Fruit fly (Drosophila melanogaster) whole organism, embryonic: ENCODE results near the gene ebd2.

Source experiments
- Atf3 ChIP-seq: fragments of 200-800 bp; sonication (Bioruptor generic); optimal IDR thresholded peaks from 3 replicates; lab custom pipeline; 2016; ENCODE audit warnings: missing biosample characterization, missing genetic modification characterization
- CG10431 ChIP-seq: fragments of 200-800 bp; sonication (Bioruptor generic); optimal IDR thresholded peaks from 3 replicates; lab custom pipeline; 2018; ENCODE audit warnings: missing biosample characterization, mild to moderate bottlenecking, missing genetic modification characterization
- CG11504 ChIP-seq: fragments of 200-800 bp; sonication (Bioruptor generic); optimal IDR thresholded peaks from 3 replicates; lab custom pipeline; 2019; ENCODE audit warnings: missing biosample characterization, mild to moderate bottlenecking, missing genetic modification characterization, moderate library complexity
- CG12155 ChIP-seq: fragments of 200-800 bp; sonication (Bioruptor generic); optimal IDR thresholded peaks from 3 replicates; lab custom pipeline; 2016; ENCODE audit warnings: missing biosample characterization, missing genetic modification characterization
- CG13287 ChIP-seq: fragments of 200-800 bp; sonication (Bioruptor generic); IDR thresholded peaks from 2 replicates; pipeline ENCODE4 v1.3.6; 2022; ENCODE audit warnings: missing biosample characterization, missing genetic modification characterization; ENCODE audit not compliant: partially characterized antibody
- CG13775 ChIP-seq: fragments of 200-800 bp; sonication (Bioruptor generic); optimal IDR thresholded peaks from 3 replicates; lab custom pipeline; 2017; ENCODE audit warnings: missing biosample characterization, mild to moderate bottlenecking, missing genetic modification characterization
- CG17361 ChIP-seq: fragments of 200-800 bp; sonication (Bioruptor generic); IDR thresholded peaks from 3 replicates; pipeline ENCODE4 v1.3.6; 2022; ENCODE audit warnings: missing biosample characterization, missing genetic modification characterization
- CG2120 ChIP-seq: fragments of 200-800 bp; sonication (Bioruptor generic); optimal IDR thresholded peaks from 3 replicates; lab custom pipeline; 2016; ENCODE audit warnings: missing biosample characterization, missing genetic modification characterization
- CG4617 ChIP-seq: fragments of 200-800 bp; sonication (Bioruptor generic); optimal IDR thresholded peaks from 3 replicates; lab custom pipeline; 2016; ENCODE audit warnings: missing biosample characterization, missing genetic modification characterization, borderline replicate concordance
- CG4730 ChIP-seq: fragments of 200-800 bp; sonication (Bioruptor generic); IDR thresholded peaks from 2 replicates; pipeline ENCODE4 v1.3.6; 2022; ENCODE audit warnings: missing biosample characterization, missing genetic modification characterization
- CG6683 ChIP-seq: fragments of 200-800 bp; sonication (Bioruptor generic); optimal IDR thresholded peaks from 2 replicates; lab custom pipeline; 2017; ENCODE audit warnings: missing biosample characterization, mild to moderate bottlenecking, missing genetic modification characterization, missing genetic modification reagents
- CG8765 ChIP-seq: fragments of 200-800 bp; sonication (Bioruptor generic); IDR thresholded peaks from 2 replicates; pipeline ENCODE4 v1.3.6; 2022; ENCODE audit warnings: missing biosample characterization, missing genetic modification characterization
- CG9437 ChIP-seq: fragments of 200-800 bp; sonication (Bioruptor generic); optimal IDR thresholded peaks from 2 replicates; lab custom pipeline; 2018; ENCODE audit warnings: missing biosample characterization, mild to moderate bottlenecking, missing genetic modification characterization
- CHES-1-like ChIP-seq: fragments of 200-800 bp; sonication (Bioruptor generic); optimal IDR thresholded peaks from 2 replicates; lab custom pipeline; 2016; ENCODE audit warnings: missing biosample characterization, missing genetic modification characterization
- D ChIP-seq, 2 experiments: fragments of 200-800 bp in 1 of 2; fragments of >200 bp in 1 of 2; sonication (Bioruptor generic) in 1 of 2; optimal IDR thresholded peaks; 2 replicates in 1 of 2; 3 replicates in 1 of 2; lab custom pipeline; 2017; ENCODE audit warnings: mild to moderate bottlenecking in 1 of 2, missing biosample characterization in 1 of 2, missing genetic modification characterization in 1 of 2, missing genetic modification reagents in 1 of 2
- Dfd ChIP-seq, 2 experiments: fragments of >200 bp; optimal IDR thresholded peaks; 2 replicates each; lab custom pipeline; 2017; ENCODE audit warnings: missing biosample characterization in 2 of 2, missing genetic modification characterization in 2 of 2
- ERR ChIP-seq: fragments of 200-800 bp; sonication (Bioruptor generic); optimal IDR thresholded peaks from 2 replicates; lab custom pipeline; 2016; ENCODE audit warnings: missing biosample characterization, missing genetic modification characterization
- HLH3B ChIP-seq: fragments of 200-800 bp; sonication (Bioruptor generic); IDR thresholded peaks from 2 replicates; pipeline ENCODE4 v1.3.6; 2022; ENCODE audit warnings: missing biosample characterization, missing genetic modification characterization
- Hr3 ChIP-seq: fragments of 200-800 bp; sonication (Bioruptor generic); optimal IDR thresholded peaks from 3 replicates; lab custom pipeline; 2016; ENCODE audit warnings: missing biosample characterization, missing genetic modification characterization
- Mrtf ChIP-seq: fragments of 200-800 bp; sonication (Bioruptor generic); IDR thresholded peaks from 3 replicates; pipeline ENCODE4 v1.3.6; 2022; ENCODE audit warnings: missing biosample characterization, missing genetic modification characterization
- NFAT ChIP-seq: fragments of 200-800 bp; sonication (Bioruptor generic); IDR thresholded peaks from 2 replicates; pipeline ENCODE4 v1.3.6; 2022; ENCODE audit warnings: missing biosample characterization, missing genetic modification characterization
- Rx ChIP-seq: fragments of 200-800 bp; sonication (Bioruptor generic); IDR thresholded peaks from 2 replicates; pipeline ENCODE4 v1.3.6; 2022; ENCODE audit warnings: missing biosample characterization, missing genetic modification characterization
- Sry-δ ChIP-seq: fragments of 200-800 bp; sonication (Bioruptor generic); optimal IDR thresholded peaks from 2 replicates; lab custom pipeline; 2016; ENCODE audit warnings: missing biosample characterization, missing genetic modification characterization
- Stat92E ChIP-seq, 3 experiments: fragments of >200 bp in 2 of 3; fragments of 200-800 bp in 1 of 3; sonication (Bioruptor generic) in 1 of 3; optimal IDR thresholded peaks; 2 replicates each; lab custom pipeline; 2017 to 2019; ENCODE audit warnings: missing biosample characterization in 3 of 3, missing genetic modification characterization in 3 of 3, mild to moderate bottlenecking in 1 of 3, moderate library complexity in 1 of 3
- TFAM ChIP-seq: fragments of 200-800 bp; sonication (Bioruptor generic); optimal IDR thresholded peaks from 2 replicates; lab custom pipeline; 2017; ENCODE audit warnings: missing biosample characterization, missing genetic modification characterization, inconsistent platforms
- fru ChIP-seq: fragments of >200 bp; optimal IDR thresholded peaks from 2 replicates; lab custom pipeline; 2017
- gce ChIP-seq: fragments of 200-800 bp; sonication (Bioruptor generic); IDR thresholded peaks from 3 replicates; pipeline ENCODE4 v1.3.6; 2022; ENCODE audit warnings: missing biosample characterization, missing genetic modification characterization
- gem ChIP-seq: fragments of 200-800 bp; sonication (Bioruptor generic); optimal IDR thresholded peaks from 2 replicates; lab custom pipeline; 2019; ENCODE audit warnings: missing biosample characterization, mild to moderate bottlenecking, missing genetic modification characterization, moderate library complexity
- gfzf ChIP-seq: fragments of 200-800 bp; sonication (Bioruptor generic); optimal IDR thresholded peaks from 2 replicates; lab custom pipeline; 2016; ENCODE audit warnings: missing biosample characterization, mild to moderate bottlenecking, missing genetic modification characterization, moderate library complexity
- h ChIP-seq: fragments of >200 bp; optimal IDR thresholded peaks from 2 replicates; lab custom pipeline; 2017
- kay ChIP-seq: fragments of 200-800 bp; sonication (Bioruptor generic); optimal IDR thresholded peaks from 2 replicates; lab custom pipeline; 2016; ENCODE audit warnings: missing biosample characterization, missing genetic modification characterization
- lbe ChIP-seq: fragments of 200-800 bp; sonication (Bioruptor generic); optimal IDR thresholded peaks from 2 replicates; lab custom pipeline; 2016; ENCODE audit warnings: missing biosample characterization, mild to moderate bottlenecking, missing genetic modification characterization
- odd ChIP-seq: fragments of 200-800 bp; sonication (Bioruptor generic); optimal IDR thresholded peaks from 2 replicates; lab custom pipeline; 2017; ENCODE audit warnings: missing biosample characterization, mild to moderate bottlenecking, missing genetic modification characterization
- onecut ChIP-seq: fragments of 200-800 bp; sonication (Bioruptor generic); IDR thresholded peaks from 2 replicates; pipeline ENCODE4 v1.3.6; 2022; ENCODE audit warnings: missing biosample characterization, missing genetic modification characterization
- pan ChIP-seq, 4 experiments: fragments of >200 bp in 3 of 4; fragments of 200-800 bp in 1 of 4; sonication (Bioruptor generic) in 1 of 4; optimal IDR thresholded peaks in 3 of 4; IDR thresholded peaks in 1 of 4; 2 replicates each; pipeline versions ENCODE4 v1.3.6 to Lab custom; 2017 to 2022; ENCODE audit warnings: missing biosample characterization in 2 of 4, missing genetic modification characterization in 2 of 4, mixed read lengths in 1 of 4
- peb ChIP-seq: fragments of 200-800 bp; sonication (Bioruptor generic); IDR thresholded peaks from 2 replicates; pipeline ENCODE4 v1.3.6; 2022; ENCODE audit warnings: missing biosample characterization, missing genetic modification characterization
- pfk ChIP-seq: fragments of 200-800 bp; sonication (Bioruptor generic); optimal IDR thresholded peaks from 2 replicates; lab custom pipeline; 2018; ENCODE audit warnings: missing biosample characterization, mild to moderate bottlenecking, missing genetic modification characterization, moderate library complexity
- repo ChIP-seq: fragments of 200-800 bp; sonication (Bioruptor generic); optimal IDR thresholded peaks from 2 replicates; lab custom pipeline; 2016; ENCODE audit warnings: missing biosample characterization, missing genetic modification characterization
- sd ChIP-seq: fragments of 200-800 bp; sonication (Bioruptor generic); optimal IDR thresholded peaks from 3 replicates; lab custom pipeline; 2018; ENCODE audit warnings: missing biosample characterization, mild to moderate bottlenecking, missing genetic modification characterization, moderate library complexity
- sens-2 ChIP-seq: fragments of 200-800 bp; sonication (Bioruptor generic); IDR thresholded peaks from 2 replicates; pipeline ENCODE4 v1.3.6; 2022; ENCODE audit warnings: missing biosample characterization, missing genetic modification characterization
- sim ChIP-seq: fragments of 200-800 bp; sonication (Bioruptor generic); IDR thresholded peaks from 2 replicates; pipeline ENCODE4 v1.3.6; 2022; ENCODE audit warnings: missing biosample characterization, missing genetic modification characterization
- sna ChIP-seq: fragments of 200-800 bp; sonication (Bioruptor generic); IDR thresholded peaks from 2 replicates; pipeline ENCODE4 v1.3.6; 2022; ENCODE audit warnings: missing biosample characterization, missing genetic modification characterization; ENCODE audit not compliant: partially characterized antibody
- stc ChIP-seq: fragments of 200-800 bp; sonication (Bioruptor generic); IDR thresholded peaks from 2 replicates; pipeline ENCODE4 v1.3.6; 2022; ENCODE audit warnings: missing biosample characterization, missing genetic modification characterization
- tap ChIP-seq: fragments of 200-800 bp; optimal IDR thresholded peaks from 3 replicates; lab custom pipeline; 2019; ENCODE audit warnings: missing biosample characterization, mild to moderate bottlenecking, missing genetic modification characterization, moderate library complexity
- tgo ChIP-seq: fragments of 200-800 bp; sonication (Bioruptor generic); IDR thresholded peaks from 3 replicates; pipeline ENCODE4 v1.3.6; 2022; ENCODE audit warnings: missing biosample characterization, missing genetic modification characterization
- tll ChIP-seq, 2 experiments: fragments of 200-800 bp in 1 of 2; fragments of >200 bp in 1 of 2; sonication (Bioruptor generic) in 1 of 2; optimal IDR thresholded peaks; 2 replicates each; lab custom pipeline; 2017 to 2019; ENCODE audit warnings: missing biosample characterization in 2 of 2, missing genetic modification characterization in 2 of 2, mild to moderate bottlenecking in 1 of 2, moderate library complexity in 1 of 2
- tna ChIP-seq: fragments of 200-800 bp; sonication (Bioruptor generic); IDR thresholded peaks from 2 replicates; pipeline ENCODE4 v1.3.6; 2022; ENCODE audit warnings: missing biosample characterization, missing genetic modification characterization; ENCODE audit not compliant: partially characterized antibody
- trh ChIP-seq: fragments of 200-800 bp; sonication (Bioruptor generic); optimal IDR thresholded peaks from 2 replicates; lab custom pipeline; 2016; ENCODE audit warnings: missing biosample characterization, missing genetic modification characterization
- ttk ChIP-seq: fragments of 200-800 bp; sonication (Bioruptor generic); IDR thresholded peaks from 2 replicates; pipeline ENCODE4 v2.1.2; 2022; ENCODE audit warnings: missing biosample characterization, missing genetic modification characterization
- unc-4 ChIP-seq: fragments of 200-800 bp; sonication (Bioruptor generic); IDR thresholded peaks from 2 replicates; pipeline ENCODE4 v1.3.6; 2022; ENCODE audit warnings: missing biosample characterization, missing genetic modification characterization; ENCODE audit not compliant: partially characterized antibody

The ebd2 gene

DNA sequence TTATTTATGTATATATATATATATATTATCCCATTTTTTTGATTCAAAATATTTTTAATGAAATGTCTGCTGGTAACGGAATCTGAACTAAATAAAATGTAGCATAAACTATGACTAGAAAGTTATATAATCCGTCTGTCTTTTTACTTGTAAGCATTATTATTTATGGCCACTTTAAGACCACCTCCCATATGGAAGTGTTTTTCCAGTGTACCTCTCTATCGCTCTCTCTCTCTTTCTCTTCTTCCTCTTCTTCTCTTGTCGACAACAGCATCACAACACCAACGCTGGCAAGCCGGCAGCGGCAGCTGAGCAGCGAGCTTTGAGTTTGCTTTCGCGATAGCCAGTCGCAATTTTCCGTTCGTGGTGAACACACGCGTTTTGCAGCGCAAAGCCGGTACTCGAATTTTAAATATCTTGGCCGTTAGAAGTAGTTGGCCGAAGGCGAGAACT is 33.1 kb upstream of the ebd2 start, which contains the start of gene rgn (continued):
- TF ChIP-seq gem (tag; lab: Kevin White, UChicago) (peak; percentile 90), h (lab: Kevin White, UChicago) (no peak), pan (optimal IDR thresholded peaks at IDR 0.05; lab: Kevin White, UChicago) (no peak), pan (GFP tag; optimal IDR thresholded peaks at IDR 0.05 in 1 of 2, IDR thresholded peaks at IDR 0.05 in 1 of 2) (peak in 1 of 2 experiments; percentile 77), sna (no peak), CG12155 (GFP tag; lab: Kevin White, UChicago) (peak; percentile 74), NFAT (GFP tag; lab: Robert Waterston, UW) (peak; percentile 73), lbe (no peak), odd (GFP tag; lab: Kevin White, UChicago) (peak; percentile 69), Hr3 (GFP tag; lab: Kevin White, UChicago) (peak; percentile 74), sim (no peak; the same call in 1 of the 2 replicates), Atf3 (GFP tag; lab: Kevin White, UChicago) (no peak), CG4617 (GFP tag; lab: Kevin White, UChicago) (peak; percentile 30), HLH3B (GFP tag; lab: Robert Waterston, UW) (peak; percentile 47; the same call in 1 of the 2 replicates), CHES-1-like (peak; percentile 47), CG8765 (GFP tag; lab: Robert Waterston, UW) (peak; percentile 37; the same call in 1 of the 2 replicates), onecut (GFP tag; lab: Robert Waterston, UW) (peak; percentile 53), CG2120 (GFP tag; lab: Kevin White, UChicago) (peak; percentile 86), gfzf (GFP tag; lab: Kevin White, UChicago) (no peak), kay (GFP tag; lab: Kevin White, UChicago) (peak; percentile 49), CG4730 (GFP tag; lab: Robert Waterston, UW) (peak; percentile 60; the same call in 1 of the 2 replicates), ERR (peak; percentile 3), CG6683 (GFP tag; lab: Kevin White, UChicago) (peak; percentile 75), CG13775 (peak; percentile 77), sd (peak; percentile 36), repo (peak; percentile 2), TFAM (GFP tag; lab: Kevin White, UChicago) (no peak), ttk (GFP tag; lab: Robert Waterston, UW) (peak; percentile 53; the same call in 1 of the 2 replicates), Rx (GFP tag; lab: Robert Waterston, UW) (peak; percentile 68), stc (GFP tag; lab: Robert Waterston, UW) (peak; percentile 71), unc-4 (GFP tag; lab: Robert Waterston, UW) (no peak), CG13287 (peak; percentile 65; the same call in 1 of the 2 replicates), CG17361 (GFP tag; lab: Robert Waterston, UW) (peak; percentile 87), trh (GFP tag; lab: Kevin White, UChicago) (peak; percentile 16), Stat92E (GFP tag; optimal IDR thresholded peaks at IDR 0.05; lab: Kevin White, UChicago) (no peak), gce (GFP tag; lab: Robert Waterston, UW) (0 out of 3 replicates have a peak, but pooled peaks have one; percentile 31), CG11504 (peak; percentile 82), tap (tag; lab: Kevin White, UChicago) (peak; percentile 56), Dfd (GFP tag; optimal IDR thresholded peaks at IDR 0.05; lab: Kevin White, UChicago) (no peak), Mrtf (peak; percentile 73; the same call in 2 of the 3 replicates), fru (lab: Kevin White, UChicago) (no peak), peb (GFP tag; lab: Robert Waterston, UW) (no peak), CG9437 (peak; percentile 75), tna (no peak), CG10431 (GFP tag; lab: Kevin White, UChicago) (no peak), sens-2 (no peak), pfk (GFP tag; lab: Kevin White, UChicago) (no peak), Sry-δ (GFP tag; lab: Kevin White, UChicago) (peak; percentile 9), tll (GFP tag; optimal IDR thresholded peaks at IDR 0.05; lab: Kevin White, UChicago) (no peak), D (optimal IDR thresholded peaks at IDR 0.05; lab: Kevin White, UChicago) (no peak), D (GFP tag; optimal IDR thresholded peaks at IDR 0.05; lab: Kevin White, UChicago) (peak; percentile 2), tgo (peak; percentile 82)
